Worm (Caenorhabditis elegans) whole organism, young adult: Measurements from ENCODE around the gene F38B7.17.
A peak's percentile ranks its signal among the peaks of the same experiment; 100 is the strongest.

Source experiments
- B0019.2 ChIP-seq: fragments of 200-800 bp; sonication (Bioruptor generic); conservative IDR thresholded peaks from 2 replicates; pipeline ENCODE4 v1.3.6; 2022; ENCODE audit warnings: missing genetic modification reagents, missing genetic modification characterization, missing compliant biosample characterization
- C06A6.2 ChIP-seq: fragments of 200-800 bp; sonication (Bioruptor generic); conservative IDR thresholded peaks from 2 replicates; pipeline ENCODE4 v1.3.6; 2022; ENCODE audit warnings: missing genetic modification characterization, missing compliant biosample characterization
- F10E7.11 ChIP-seq: sonication (generic microtip); optimal IDR thresholded peaks from 2 replicates; lab custom pipeline; 2017; ENCODE audit warnings: mild to moderate bottlenecking, missing genetic modification characterization, moderate library complexity, missing compliant biosample characterization
- F33H1.4 ChIP-seq: fragments of 200-800 bp; sonication (Bioruptor generic); IDR thresholded peaks from 2 replicates; pipeline ENCODE4 v1.3.6; 2022; ENCODE audit warnings: missing genetic modification reagents, missing genetic modification characterization, missing compliant biosample characterization
- F39B2.1 ChIP-seq: fragments of 200-800 bp; sonication (Bioruptor generic); IDR thresholded peaks from 2 replicates; pipeline ENCODE4 v1.3.6; 2022; ENCODE audit warnings: missing genetic modification reagents, missing genetic modification characterization, missing compliant biosample characterization
- F55B11.4 ChIP-seq: sonication (generic microtip); optimal IDR thresholded peaks from 2 replicates; lab custom pipeline; 2016; ENCODE audit warnings: missing compliant biosample characterization, missing genetic modification characterization, borderline replicate concordance; ENCODE audit not compliant: insufficient read depth
- K12H6.12 ChIP-seq: fragments of 200-800 bp; sonication (Bioruptor generic); optimal IDR thresholded peaks from 2 replicates; lab custom pipeline; 2018; ENCODE audit warnings: mild to moderate bottlenecking, missing genetic modification characterization, missing compliant biosample characterization
- T26A5.8 ChIP-seq: sonication (generic microtip); optimal IDR thresholded peaks from 2 replicates; lab custom pipeline; 2016; ENCODE audit warnings: missing genetic modification characterization, missing compliant biosample characterization
- Y53F4B.3 ChIP-seq: fragments of 200-800 bp; sonication (Bioruptor generic); IDR thresholded peaks from 2 replicates; pipeline ENCODE4 v1.3.6; 2022; ENCODE audit warnings: missing genetic modification reagents, missing genetic modification characterization, missing compliant biosample characterization
- Y53G8AR.9 ChIP-seq: fragments of 200-800 bp; sonication (Bioruptor generic); conservative IDR thresholded peaks from 2 replicates; pipeline ENCODE4 v1.3.6; 2022; ENCODE audit warnings: missing genetic modification reagents, missing genetic modification characterization, missing compliant biosample characterization
- aptf-2 ChIP-seq: fragments of 200-800 bp; sonication (Bioruptor generic); conservative IDR thresholded peaks from 2 replicates; pipeline ENCODE4 v1.3.6; 2022; ENCODE audit warnings: missing genetic modification reagents, missing genetic modification characterization, missing compliant biosample characterization
- athp-1 ChIP-seq: sonication (generic microtip); optimal IDR thresholded peaks from 2 replicates; lab custom pipeline; 2017; ENCODE audit warnings: mild to moderate bottlenecking, missing genetic modification characterization, missing compliant biosample characterization
- attf-5 ChIP-seq: fragments of 200-800 bp; sonication (Bioruptor generic); optimal IDR thresholded peaks from 2 replicates; lab custom pipeline; 2018; ENCODE audit warnings: mild to moderate bottlenecking, missing genetic modification characterization, missing compliant biosample characterization
- bed-2 ChIP-seq: fragments of 200-800 bp; sonication (Bioruptor generic); IDR thresholded peaks from 2 replicates; pipeline ENCODE4 v1.3.6; 2022; ENCODE audit warnings: missing genetic modification reagents, missing genetic modification characterization, missing compliant biosample characterization
- cebp-2 ChIP-seq: fragments of 200-800 bp; sonication (Bioruptor generic); IDR thresholded peaks from 2 replicates; pipeline ENCODE4 v1.3.6; 2022; ENCODE audit warnings: missing genetic modification characterization, missing compliant biosample characterization
- ceh-79 ChIP-seq: sonication (generic microtip); optimal IDR thresholded peaks from 2 replicates; lab custom pipeline; 2017; ENCODE audit warnings: mild to moderate bottlenecking, missing genetic modification characterization, missing compliant biosample characterization
- ceh-91 ChIP-seq: fragments of 200-800 bp; sonication (Bioruptor generic); IDR thresholded peaks from 2 replicates; pipeline ENCODE4 v1.3.6; 2022; ENCODE audit warnings: missing genetic modification reagents, missing genetic modification characterization, missing compliant biosample characterization
- die-1 ChIP-seq: sonication (generic microtip); optimal IDR thresholded peaks from 2 replicates; lab custom pipeline; 2016; ENCODE audit warnings: missing genotype, mild to moderate bottlenecking, missing genetic modification characterization, missing compliant biosample characterization
- egl-18 ChIP-seq: fragments of 200-800 bp; sonication (Bioruptor generic); IDR thresholded peaks from 2 replicates; pipeline ENCODE4 v1.3.6; 2022; ENCODE audit warnings: missing genetic modification reagents, missing genetic modification characterization, missing compliant biosample characterization
- fkh-3 ChIP-seq: sonication (generic microtip); optimal IDR thresholded peaks from 2 replicates; lab custom pipeline; 2016; ENCODE audit warnings: mild to moderate bottlenecking, missing genetic modification characterization, missing compliant biosample characterization
- hmg-1.2 ChIP-seq: fragments of 200-800 bp; sonication (Bioruptor generic); IDR thresholded peaks from 2 replicates; pipeline ENCODE4 v1.3.6; 2022; ENCODE audit warnings: missing genetic modification reagents, missing genetic modification characterization, missing compliant biosample characterization
- hmg-20 ChIP-seq: fragments of 200-800 bp; sonication (Bioruptor generic); IDR thresholded peaks from 2 replicates; pipeline ENCODE4 v1.3.6; 2022; ENCODE audit warnings: missing genetic modification reagents, missing genetic modification characterization, missing compliant biosample characterization
- hrde-1 ChIP-seq: sonication (generic microtip); optimal IDR thresholded peaks from 2 replicates; lab custom pipeline; 2016; ENCODE audit warnings: missing genetic modification characterization, mild to moderate bottlenecking, missing compliant biosample characterization, moderate library complexity, missing genotype, missing genetic modification reagents, borderline replicate concordance
- let-607 ChIP-seq, 2 experiments: fragments of 200-800 bp in 1 of 2; sonication (Bioruptor generic) in 1 of 2; sonication (generic microtip) in 1 of 2; optimal IDR thresholded peaks; 2 replicates each; lab custom pipeline; 2016 to 2018; ENCODE audit warnings: mild to moderate bottlenecking in 2 of 2, missing compliant biosample characterization in 2 of 2, missing genetic modification characterization in 2 of 2, moderate library complexity in 2 of 2, missing genotype in 1 of 2
- lir-1 ChIP-seq: fragments of 200-800 bp; sonication (Bioruptor generic); conservative IDR thresholded peaks from 2 replicates; pipeline ENCODE4 v1.3.6; 2022; ENCODE audit warnings: missing genetic modification reagents, missing genetic modification characterization, missing compliant biosample characterization
- madf-3 ChIP-seq: fragments of 200-800 bp; sonication (Bioruptor generic); IDR thresholded peaks from 2 replicates; pipeline ENCODE4 v1.3.6; 2022; ENCODE audit warnings: missing genetic modification reagents, missing genetic modification characterization, missing compliant biosample characterization
- mcd-1 ChIP-seq: fragments of 200-800 bp; sonication (Bioruptor generic); IDR thresholded peaks from 2 replicates; pipeline ENCODE4 v1.3.6; 2022; ENCODE audit warnings: missing genetic modification reagents, missing genetic modification characterization, missing compliant biosample characterization
- nfya-1 ChIP-seq: sonication (generic microtip); optimal IDR thresholded peaks from 2 replicates; lab custom pipeline; 2017; ENCODE audit warnings: antibody characterized with exemption, missing compliant biosample characterization, missing genetic modification characterization, borderline replicate concordance; ENCODE audit not compliant: insufficient read depth
- nfya-2 ChIP-seq: fragments of 200-800 bp; sonication (Bioruptor generic); IDR thresholded peaks from 2 replicates; pipeline ENCODE4 v1.3.6; 2022; ENCODE audit warnings: missing genetic modification reagents, missing genetic modification characterization, missing compliant biosample characterization
- nhr-179 ChIP-seq: sonication (generic microtip); optimal IDR thresholded peaks from 2 replicates; lab custom pipeline; 2016; ENCODE audit warnings: mild to moderate bottlenecking, missing genetic modification characterization, missing compliant biosample characterization
- nhr-90 ChIP-seq: sonication (generic microtip); optimal IDR thresholded peaks from 2 replicates; lab custom pipeline; 2016; ENCODE audit warnings: missing genotype, mild to moderate bottlenecking, missing genetic modification characterization, missing compliant biosample characterization
- rcor-1 ChIP-seq: fragments of 200-800 bp; sonication (Bioruptor generic); IDR thresholded peaks from 2 replicates; pipeline ENCODE4 v1.3.6; 2022; ENCODE audit warnings: missing genetic modification reagents, missing genetic modification characterization, missing compliant biosample characterization
- rec-8 ChIP-seq, 2 experiments: sonication (generic microtip); optimal IDR thresholded peaks; 2 replicates each; lab custom pipeline; 2016; ENCODE audit warnings: mild to moderate bottlenecking in 2 of 2, missing genetic modification characterization in 2 of 2, missing genetic modification reagents in 2 of 2, missing genotype in 2 of 2, missing biosample characterization in 1 of 2, missing compliant biosample characterization in 1 of 2, moderate library complexity in 1 of 2
- repo-1 ChIP-seq: sonication (generic microtip); optimal IDR thresholded peaks from 2 replicates; lab custom pipeline; 2017; ENCODE audit warnings: mild to moderate bottlenecking, missing genetic modification characterization, missing compliant biosample characterization
- snpc-1.1 ChIP-seq: sonication (generic microtip); optimal IDR thresholded peaks from 2 replicates; lab custom pipeline; 2017; ENCODE audit warnings: missing genetic modification characterization, mild to moderate bottlenecking, missing compliant biosample characterization, antibody characterized with exemption, moderate library complexity, missing genotype, missing genetic modification reagents; ENCODE audit not compliant: insufficient read depth
- snpc-4 ChIP-seq, 5 experiments: fragments of 150-350 bp in 1 of 5; sonication (generic microtip) in 4 of 5; optimal IDR thresholded peaks; 2 replicates each; lab custom pipeline; 2014 to 2018; ENCODE audit warnings: missing genetic modification characterization in 5 of 5, missing biosample characterization in 3 of 5, antibody characterized with exemption in 2 of 5, mild to moderate bottlenecking in 2 of 5, missing compliant biosample characterization in 2 of 5, missing genotype in 2 of 5, moderate library complexity in 2 of 5, missing genetic modification reagents in 1 of 5
- tbp1 ChIP-seq: fragments of 200-800 bp; sonication (Bioruptor generic); optimal IDR thresholded peaks from 2 replicates; lab custom pipeline; 2018; ENCODE audit warnings: mild to moderate bottlenecking, missing genetic modification characterization, missing compliant biosample characterization
- tbx-9 ChIP-seq: sonication (generic microtip); optimal IDR thresholded peaks from 2 replicates; lab custom pipeline; 2016; ENCODE audit warnings: borderline replicate concordance, missing genetic modification characterization, inconsistent platforms, missing compliant biosample characterization
- tlf-1 ChIP-seq: fragments of 200-800 bp; sonication (Bioruptor generic); optimal IDR thresholded peaks from 2 replicates; lab custom pipeline; 2018; ENCODE audit warnings: mild to moderate bottlenecking, missing genetic modification characterization, missing compliant biosample characterization
- unc-130 ChIP-seq: sonication (generic microtip); optimal IDR thresholded peaks from 2 replicates; lab custom pipeline; 2016; ENCODE audit warnings: missing genetic modification reagents, missing genetic modification characterization, missing compliant biosample characterization
- xnd-1 ChIP-seq: sonication (generic microtip); optimal IDR thresholded peaks from 2 replicates; lab custom pipeline; 2016; ENCODE audit warnings: missing genotype, missing genetic modification reagents, missing genetic modification characterization, missing compliant biosample characterization
- zim-3 ChIP-seq: sonication (generic microtip); optimal IDR thresholded peaks from 2 replicates; lab custom pipeline; 2017; ENCODE audit warnings: mild to moderate bottlenecking, missing genetic modification characterization, moderate library complexity, missing compliant biosample characterization
- ztf-3 ChIP-seq: fragments of 200-800 bp; sonication (Bioruptor generic); optimal IDR thresholded peaks from 2 replicates; lab custom pipeline; 2018; ENCODE audit warnings: mild to moderate bottlenecking, missing genetic modification characterization, missing compliant biosample characterization

The F38B7.17 gene

ce11 chrV:11521448-11521847, 27.3 kb downstream of the F38B7.17 start, which contains the start of gene pafo-1 (continued):
- TF ChIP-seq F39B2.1 (GFP tag; lab: Robert Waterston, UW) = no peak
- peak; percentile 91 for TF ChIP-seq Y53G8AR.9 (GFP tag; lab: Robert Waterston, UW)
- no peak for TF ChIP-seq rec-8 (tag; optimal IDR thresholded peaks at IDR 0.05; lab: Kevin White, UChicago)
- TF ChIP-seq lir-1 (GFP tag; lab: Robert Waterston, UW) = 0 out of 2 replicates have a peak, but pooled peaks have one; percentile 42
- peak; percentile 66 for TF ChIP-seq tbp1
- no peak for TF ChIP-seq die-1 (tag; lab: Kevin White, UChicago)
- peak in 1 of 2 experiments; percentile 16 for TF ChIP-seq let-607 (tag; optimal IDR thresholded peaks at IDR 0.05; lab: Kevin White, UChicago)
- no peak for TF ChIP-seq bed-2 (GFP tag; lab: Robert Waterston, UW)
- peak; percentile 47 for TF ChIP-seq snpc-1.1 (tag; lab: Kevin White, UChicago)
- TF ChIP-seq nfya-1 = no peak
- peak; percentile 78 for TF ChIP-seq C06A6.2
- TF ChIP-seq F10E7.11 (tag; lab: Kevin White, UChicago) = peak; percentile 10
- TF ChIP-seq snpc-4 (GFP tag; optimal IDR thresholded peaks at IDR 0.05; lab: Kevin White, UChicago) = peak; percentile 41
- peak; percentile 40 to 85 (median 67) for TF ChIP-seq snpc-4 (tag; optimal IDR thresholded peaks at IDR 0.05; lab: Kevin White, UChicago)
- peak; percentile 64 for TF ChIP-seq hmg-1.2 (GFP tag; lab: Robert Waterston, UW)
- no peak for TF ChIP-seq nfya-2 (GFP tag; lab: Robert Waterston, UW)
- no peak for TF ChIP-seq F55B11.4 (tag; lab: Kevin White, UChicago)
- no peak for TF ChIP-seq nhr-90 (tag; lab: Kevin White, UChicago)
- TF ChIP-seq repo-1 (tag; lab: Kevin White, UChicago) = peak; percentile 85
- TF ChIP-seq hrde-1 (tag; lab: Kevin White, UChicago) = peak; percentile 57
- TF ChIP-seq tlf-1 (GFP tag; lab: Kevin White, UChicago) = peak; percentile 76
- TF ChIP-seq ceh-91 (GFP tag; lab: Robert Waterston, UW) = peak; percentile 35; the same call in 1 of the 2 replicates
- no peak for TF ChIP-seq ceh-79 (tag; lab: Kevin White, UChicago)
- TF ChIP-seq F33H1.4 (GFP tag; lab: Robert Waterston, UW) = peak; percentile 74
- no peak for TF ChIP-seq B0019.2 (GFP tag; lab: Robert Waterston, UW)
- no peak for TF ChIP-seq Y53F4B.3 (GFP tag; lab: Robert Waterston, UW)
- peak; percentile 72 for TF ChIP-seq hmg-20 (GFP tag; lab: Robert Waterston, UW)
- TF ChIP-seq tbx-9 = no peak
- TF ChIP-seq aptf-2 = no peak
- peak; percentile 21 for TF ChIP-seq athp-1 (tag; lab: Kevin White, UChicago)
- TF ChIP-seq xnd-1 (tag; lab: Kevin White, UChicago) = peak; percentile 65

ce11 chrV:11520215-11520614, 28.5 kb downstream of the F38B7.17 start, which contains the start of the genes C55A6.11 and C55A6.7:
Gene C55A6.11 (plus strand): TSS chrV:11520515.
Gene C55A6.7 (minus strand): TSS chrV:11520530.
- TF ChIP-seq nhr-179 (tag; lab: Kevin White, UChicago) = no peak
- no peak for TF ChIP-seq unc-130 (GFP tag; lab: Kevin White, UChicago)
- no peak for TF ChIP-seq T26A5.8 (tag; lab: Kevin White, UChicago)
- no peak for TF ChIP-seq Y53F4B.3 (GFP tag; lab: Robert Waterston, UW)
- no peak for TF ChIP-seq ztf-3 (GFP tag; lab: Kevin White, UChicago)
- no peak for TF ChIP-seq fkh-3
- no peak for TF ChIP-seq hmg-1.2 (GFP tag; lab: Robert Waterston, UW)
- no peak for TF ChIP-seq zim-3
- TF ChIP-seq bed-2 (GFP tag; lab: Robert Waterston, UW) = no peak
- no peak for TF ChIP-seq die-1 (tag; lab: Kevin White, UChicago)
- no peak for TF ChIP-seq attf-5 (GFP tag; lab: Kevin White, UChicago)
- TF ChIP-seq rcor-1 (GFP tag; lab: Robert Waterston, UW) = no peak
- no peak for TF ChIP-seq cebp-2
- TF ChIP-seq athp-1 (tag; lab: Kevin White, UChicago) = no peak
- no peak for TF ChIP-seq madf-3 (GFP tag; lab: Robert Waterston, UW)
- TF ChIP-seq egl-18 = no peak
- no peak for TF ChIP-seq K12H6.12 (tag; lab: Kevin White, UChicago)
- no peak for TF ChIP-seq let-607 (tag; optimal IDR thresholded peaks at IDR 0.05; lab: Kevin White, UChicago)
- no peak for TF ChIP-seq mcd-1
- TF ChIP-seq lir-1 (GFP tag; lab: Robert Waterston, UW) = no peak
